Fruit fly (Drosophila melanogaster) whole organism, embryonic: ENCODE measurements around the gene mRpL4.

Experiments used
- Adf1 ChIP-seq: fragments of 200-800 bp; sonication (Bioruptor generic); IDR thresholded peaks from 2 replicates; pipeline ENCODE4 v1.3.6; 2022; ENCODE audit warnings: missing biosample characterization, missing genetic modification characterization
- CG10321 ChIP-seq: fragments of 200-800 bp; sonication (Bioruptor generic); IDR thresholded peaks from 2 replicates; pipeline ENCODE4 v1.3.6; 2022; ENCODE audit warnings: missing biosample characterization, missing genetic modification characterization
- CG11696 ChIP-seq: fragments of 200-800 bp; sonication (Bioruptor generic); IDR thresholded peaks from 2 replicates; pipeline ENCODE4 v1.3.6; 2022; ENCODE audit warnings: missing biosample characterization, missing genetic modification characterization
- CG12659 ChIP-seq: fragments of 200-800 bp; sonication (Bioruptor generic); optimal IDR thresholded peaks from 3 replicates; lab custom pipeline; 2017; ENCODE audit warnings: mild to moderate bottlenecking, missing biosample characterization, missing genetic modification reagents, missing genetic modification characterization
- CG15601 ChIP-seq: fragments of 200-800 bp; sonication (Bioruptor generic); optimal IDR thresholded peaks from 3 replicates; lab custom pipeline; 2019; ENCODE audit warnings: missing biosample characterization, mild to moderate bottlenecking, missing genetic modification characterization, moderate library complexity
- CG16779 ChIP-seq: fragments of 200-800 bp; sonication (Bioruptor generic); IDR thresholded peaks from 2 replicates; pipeline ENCODE4 v1.3.6; 2022; ENCODE audit warnings: missing biosample characterization, missing genetic modification characterization
- CG16813 ChIP-seq: fragments of 200-800 bp; sonication (Bioruptor generic); IDR thresholded peaks from 3 replicates; pipeline ENCODE4 v1.3.6; 2022; ENCODE audit warnings: missing biosample characterization, missing genetic modification characterization; ENCODE audit not compliant: partially characterized antibody
- CG17359 ChIP-seq: fragments of 200-800 bp; sonication (Bioruptor generic); optimal IDR thresholded peaks from 3 replicates; lab custom pipeline; 2018; ENCODE audit warnings: missing biosample characterization, mild to moderate bottlenecking, missing genetic modification characterization, moderate library complexity
- CG17802 ChIP-seq: fragments of 200-800 bp; sonication (Bioruptor generic); optimal IDR thresholded peaks from 2 replicates; lab custom pipeline; 2018; ENCODE audit warnings: missing biosample characterization, mild to moderate bottlenecking, missing genetic modification characterization, moderate library complexity
- CG18764 ChIP-seq: fragments of 200-800 bp; sonication (Bioruptor generic); optimal IDR thresholded peaks from 3 replicates; lab custom pipeline; 2016; ENCODE audit warnings: missing biosample characterization, missing genetic modification characterization
- CG2199 ChIP-seq: fragments of 200-800 bp; sonication (Bioruptor generic); IDR thresholded peaks from 3 replicates; pipeline ENCODE4 v1.3.6; 2022; ENCODE audit warnings: missing biosample characterization, missing genetic modification characterization
- CG2712 ChIP-seq: fragments of 200-800 bp; optimal IDR thresholded peaks from 3 replicates; lab custom pipeline; 2019; ENCODE audit warnings: missing biosample characterization, mild to moderate bottlenecking, missing genetic modification characterization, moderate library complexity
- CG4617 ChIP-seq: fragments of 200-800 bp; sonication (Bioruptor generic); optimal IDR thresholded peaks from 3 replicates; lab custom pipeline; 2016; ENCODE audit warnings: missing biosample characterization, missing genetic modification characterization, borderline replicate concordance
- CG7745 ChIP-seq: fragments of 200-800 bp; sonication (Bioruptor generic); optimal IDR thresholded peaks from 2 replicates; lab custom pipeline; 2018; ENCODE audit warnings: missing biosample characterization, mild to moderate bottlenecking, missing genetic modification characterization, moderate library complexity
- CG7963 ChIP-seq: fragments of 200-800 bp; sonication (Bioruptor generic); IDR thresholded peaks from 3 replicates; pipeline ENCODE4 v1.3.6; 2022; ENCODE audit warnings: missing biosample characterization, missing genetic modification characterization; ENCODE audit not compliant: partially characterized antibody
- CG9609 ChIP-seq: fragments of 200-800 bp; sonication (Bioruptor generic); optimal IDR thresholded peaks from 3 replicates; lab custom pipeline; 2016; ENCODE audit warnings: missing biosample characterization, missing genetic modification characterization
- CTCF ChIP-seq: fragments of 200-800 bp; sonication (Bioruptor generic); optimal IDR thresholded peaks from 2 replicates; lab custom pipeline; 2017; ENCODE audit warnings: missing biosample characterization, mild to moderate bottlenecking, missing genetic modification characterization, moderate library complexity
- CkIIα-i1 ChIP-seq: fragments of 200-800 bp; sonication (Bioruptor generic); IDR thresholded peaks from 2 replicates; pipeline ENCODE4 v1.3.6; 2022; ENCODE audit warnings: missing biosample characterization, missing genetic modification characterization
- Dad ChIP-seq: fragments of 200-800 bp; sonication (Bioruptor generic); optimal IDR thresholded peaks from 3 replicates; lab custom pipeline; 2016; ENCODE audit warnings: missing biosample characterization, missing genetic modification characterization
- Doc2 ChIP-seq: fragments of 200-800 bp; sonication (Bioruptor generic); IDR thresholded peaks from 2 replicates; pipeline ENCODE4 v1.3.6; 2022; ENCODE audit warnings: missing biosample characterization, missing genetic modification characterization
- Dp ChIP-seq: fragments of 200-800 bp; sonication (Bioruptor generic); optimal IDR thresholded peaks from 2 replicates; lab custom pipeline; 2018; ENCODE audit warnings: missing biosample characterization, mild to moderate bottlenecking, missing genetic modification characterization, moderate library complexity
- Drgx ChIP-seq: fragments of 200-800 bp; sonication (Bioruptor generic); IDR thresholded peaks from 2 replicates; pipeline ENCODE4 v1.3.6; 2022; ENCODE audit warnings: missing biosample characterization, missing genetic modification characterization
- Gug ChIP-seq: fragments of 200-800 bp; sonication (Bioruptor generic); IDR thresholded peaks from 4 replicates; pipeline ENCODE4 v1.3.6; 2022; ENCODE audit warnings: missing biosample characterization, missing genetic modification characterization
- H2.0 ChIP-seq: fragments of 200-800 bp; sonication (Bioruptor generic); IDR thresholded peaks from 2 replicates; pipeline ENCODE4 v1.3.6; 2022; ENCODE audit warnings: missing biosample characterization, missing genetic modification characterization
- Hr39 ChIP-seq: fragments of >200 bp; optimal IDR thresholded peaks from 2 replicates; lab custom pipeline; 2017
- Med ChIP-seq: fragments of 200-800 bp; sonication (Bioruptor generic); peaks from one replicate; lab custom pipeline; 2016; ENCODE audit warnings: missing biosample characterization, missing genetic modification characterization, mild to moderate bottlenecking, inconsistent platforms, moderate library complexity
- Nf-YB ChIP-seq: fragments of 200-800 bp; sonication (Bioruptor generic); optimal IDR thresholded peaks from 3 replicates; lab custom pipeline; 2019; ENCODE audit warnings: missing biosample characterization, mild to moderate bottlenecking, missing genetic modification characterization, moderate library complexity
- Nf-YC ChIP-seq: fragments of 200-800 bp; optimal IDR thresholded peaks from 3 replicates; lab custom pipeline; 2019; ENCODE audit warnings: missing biosample characterization, mild to moderate bottlenecking, missing genetic modification characterization, moderate library complexity
- Oli ChIP-seq: fragments of 200-800 bp; sonication (Bioruptor generic); optimal IDR thresholded peaks from 2 replicates; lab custom pipeline; 2018; ENCODE audit warnings: missing biosample characterization, mild to moderate bottlenecking, missing genetic modification characterization, moderate library complexity
- Pdp1 ChIP-seq, 2 experiments: fragments of 200-800 bp; sonication (Bioruptor generic); optimal IDR thresholded peaks; 3 replicates each; lab custom pipeline; 2016; ENCODE audit warnings: missing biosample characterization in 2 of 2, missing genetic modification characterization in 2 of 2, mild to moderate bottlenecking in 1 of 2, moderate library complexity in 1 of 2
- Rfx ChIP-seq: fragments of 200-800 bp; sonication (Bioruptor generic); IDR thresholded peaks from 2 replicates; pipeline ENCODE4 v1.3.6; 2022; ENCODE audit warnings: missing biosample characterization, missing genetic modification characterization
- Taf1 ChIP-seq: fragments of 200-800 bp; sonication (Bioruptor generic); IDR thresholded peaks from 2 replicates; pipeline ENCODE4 v1.3.6; 2022; ENCODE audit warnings: missing biosample characterization, missing genetic modification characterization
- Trl ChIP-seq, 3 experiments: fragments of >200 bp in 2 of 3; fragments of 200-800 bp in 1 of 3; sonication (Bioruptor generic) in 1 of 3; optimal IDR thresholded peaks; 2 replicates in 1 of 3; 3 replicates in 2 of 3; lab custom pipeline; 2016 to 2017; ENCODE audit warnings: missing biosample characterization in 1 of 3, missing genetic modification characterization in 1 of 3
- br ChIP-seq: fragments of >200 bp; optimal IDR thresholded peaks from 2 replicates; lab custom pipeline; 2017
- chm ChIP-seq: fragments of 200-800 bp; sonication (Bioruptor generic); IDR thresholded peaks from 2 replicates; pipeline ENCODE4 v1.3.6; 2022; ENCODE audit warnings: missing biosample characterization, missing genetic modification characterization
- dmrt11E ChIP-seq: fragments of 200-800 bp; sonication (Bioruptor generic); optimal IDR thresholded peaks from 3 replicates; lab custom pipeline; 2018; ENCODE audit warnings: missing biosample characterization, mild to moderate bottlenecking, missing genetic modification characterization, moderate library complexity
- dmrt99B ChIP-seq: fragments of 200-800 bp; sonication (Bioruptor generic); optimal IDR thresholded peaks from 2 replicates; lab custom pipeline; 2018; ENCODE audit warnings: missing biosample characterization, mild to moderate bottlenecking, missing genetic modification characterization, moderate library complexity
- fd64A ChIP-seq: fragments of 200-800 bp; sonication (Bioruptor generic); optimal IDR thresholded peaks from 3 replicates; lab custom pipeline; 2018; ENCODE audit warnings: missing biosample characterization, mild to moderate bottlenecking, missing genetic modification characterization
- lab ChIP-seq: fragments of 200-800 bp; sonication (Bioruptor generic); optimal IDR thresholded peaks from 3 replicates; lab custom pipeline; 2017; ENCODE audit warnings: missing biosample characterization, missing genetic modification characterization, mild to moderate bottlenecking, moderate library complexity, missing genetic modification reagents
- lmd ChIP-seq: fragments of 200-800 bp; sonication (Bioruptor generic); IDR thresholded peaks from 2 replicates; pipeline ENCODE4 v1.3.6; 2022; ENCODE audit warnings: missing biosample characterization, missing genetic modification characterization
- mirr ChIP-seq: fragments of 200-800 bp; sonication (Bioruptor generic); optimal IDR thresholded peaks from 3 replicates; lab custom pipeline; 2018; ENCODE audit warnings: missing biosample characterization, mild to moderate bottlenecking, missing genetic modification characterization
- pros ChIP-seq: fragments of 200-800 bp; sonication (Bioruptor generic); optimal IDR thresholded peaks from 3 replicates; lab custom pipeline; 2019; ENCODE audit warnings: missing biosample characterization, mild to moderate bottlenecking, missing genetic modification characterization, moderate library complexity
- pum ChIP-seq: fragments of 200-800 bp; sonication (Bioruptor generic); optimal IDR thresholded peaks from 2 replicates; lab custom pipeline; 2016; ENCODE audit warnings: missing biosample characterization, missing genetic modification characterization
- scrt ChIP-seq: fragments of 200-800 bp; sonication (Bioruptor generic); optimal IDR thresholded peaks from 2 replicates; lab custom pipeline; 2018; ENCODE audit warnings: missing biosample characterization, mild to moderate bottlenecking, missing genetic modification characterization, moderate library complexity
- slou ChIP-seq: fragments of 200-800 bp; sonication (Bioruptor generic); optimal IDR thresholded peaks from 3 replicates; lab custom pipeline; 2016; ENCODE audit warnings: missing biosample characterization, missing genetic modification characterization
- sr ChIP-seq: fragments of 200-800 bp; sonication (Bioruptor generic); IDR thresholded peaks from 3 replicates; pipeline ENCODE4 v1.3.6; 2022; ENCODE audit warnings: missing biosample characterization, missing genetic modification characterization
- tup ChIP-seq: fragments of 200-800 bp; sonication (Bioruptor generic); optimal IDR thresholded peaks from 2 replicates; lab custom pipeline; 2016; ENCODE audit warnings: missing biosample characterization, mild to moderate bottlenecking, missing genetic modification characterization, moderate library complexity
- unc-4 ChIP-seq: fragments of 200-800 bp; sonication (Bioruptor generic); IDR thresholded peaks from 2 replicates; pipeline ENCODE4 v1.3.6; 2022; ENCODE audit warnings: missing biosample characterization, missing genetic modification characterization; ENCODE audit not compliant: partially characterized antibody
- vvl ChIP-seq: fragments of 200-800 bp; sonication (Bioruptor generic); IDR thresholded peaks from 2 replicates; pipeline ENCODE4 v1.3.6; 2022; ENCODE audit warnings: missing biosample characterization, missing genetic modification characterization
- zfh1 ChIP-seq: fragments of 200-800 bp; sonication (Bioruptor generic); IDR thresholded peaks from 3 replicates; pipeline ENCODE4 v1.3.6; 2022; ENCODE audit warnings: missing biosample characterization, missing genetic modification characterization

The mRpL4 gene

dm6 chr2L:16325515-16326257, 3.2 kb downstream of the mRpL4 start, which contains the start of gene cact (continued):
- TF ChIP-seq CG7963 (GFP tag; lab: Robert Waterston, UW), result no peak
- TF ChIP-seq H2.0 (GFP tag; lab: Robert Waterston, UW), result peak; percentile 88
- TF ChIP-seq br (lab: Kevin White, UChicago), result no peak
- TF ChIP-seq Hr39, result no peak
- peak; percentile 96 for TF ChIP-seq pum (GFP tag; lab: Kevin White, UChicago)
- TF ChIP-seq CG4617, result peak; percentile 41
- TF ChIP-seq CTCF (GFP tag; lab: Kevin White, UChicago), result peak; percentile 45
- TF ChIP-seq zfh1 (GFP tag; lab: Robert Waterston, UW), result peak; percentile 91
- peak; percentile 63 for TF ChIP-seq unc-4 (GFP tag; lab: Robert Waterston, UW)
- peak; percentile 91 for TF ChIP-seq Dad
- TF ChIP-seq dmrt99B (tag; lab: Kevin White, UChicago), result peak; percentile 87
- 0 out of 2 replicates have a peak, but pooled peaks have one; percentile 12 for TF ChIP-seq CG10321 (GFP tag; lab: Robert Waterston, UW)
- TF ChIP-seq Nf-YB, result peak; percentile 82
- TF ChIP-seq CG7745 (tag; lab: Kevin White, UChicago), result peak; percentile 15
- TF ChIP-seq slou, result peak; percentile 82
- TF ChIP-seq Drgx, result peak; percentile 91
- TF ChIP-seq Taf1 (GFP tag; lab: Robert Waterston, UW), result peak; percentile 82
- TF ChIP-seq CG2712 (tag; lab: Kevin White, UChicago), result peak; percentile 95
- TF ChIP-seq CG9609 (GFP tag; lab: Kevin White, UChicago), result peak; percentile 94
- TF ChIP-seq CG18764 (GFP tag; lab: Kevin White, UChicago), result peak; percentile 85
- peak; percentile 92 for TF ChIP-seq lmd (GFP tag; lab: Robert Waterston, UW)

- TF ChIP-seq Rfx (GFP tag; lab: Robert Waterston, UW) (0 out of 2 replicates have a peak, but pooled peaks have one; percentile 27), CG2199 (GFP tag; lab: Robert Waterston, UW) (no peak), CG17802 (tag; lab: Kevin White, UChicago) (no peak), CG15601 (no peak), mirr (peak; percentile 1), pros (GFP tag; lab: Kevin White, UChicago) (no peak), CG16813 (GFP tag; lab: Robert Waterston, UW) (no peak), vvl (peak; percentile 24; the same call in 1 of the 2 replicates), dmrt11E (tag; lab: Kevin White, UChicago) (no peak), Med (GFP tag; lab: Kevin White, UChicago) (peak; percentile 46), CG11696 (0 out of 2 replicates have a peak, but pooled peaks have one; percentile 28), Trl (optimal IDR thresholded peaks at IDR 0.05; lab: Kevin White, UChicago) (peak in 1 of 2 experiments; percentile 12), Trl (GFP tag; optimal IDR thresholded peaks at IDR 0.05; lab: Kevin White, UChicago) (no peak), CG17359 (no peak), CkIIα-i1 (GFP tag; lab: Robert Waterston, UW) (no peak), Adf1 (GFP tag; lab: Robert Waterston, UW) (peak; percentile 53), chm (peak; percentile 43; the same call in 1 of the 2 replicates), sr (GFP tag; lab: Robert Waterston, UW) (0 out of 3 replicates have a peak, but pooled peaks have one; percentile 8), scrt (peak; percentile 82), fd64A (GFP tag; lab: Kevin White, UChicago) (no peak), CG12659 (no peak), CG16779 (GFP tag; lab: Robert Waterston, UW) (no peak), lab (GFP tag; lab: Kevin White, UChicago) (peak; percentile 23), Doc2 (no peak), Nf-YC (tag; lab: Kevin White, UChicago) (no peak), Pdp1 (GFP tag; optimal IDR thresholded peaks at IDR 0.05; lab: Kevin White, UChicago) (no peak), Dp (GFP tag; lab: Kevin White, UChicago) (peak; percentile 25), CG10321 (GFP tag; lab: Robert Waterston, UW) (peak; percentile 94), Gug (no peak), tup (GFP tag; lab: Kevin White, UChicago) (peak; percentile 4), Oli (no peak)
Observed at dm6 chr2L:16324833-16325232, 4.1 kb downstream of the mRpL4 start.
